Fruit fly (Drosophila melanogaster): ENCODE data around the gene CG14340.

The CG14340 gene

dm6 chr2L:1142730-1143281 lies 30.1 kb downstream of the CG14340 start, which contains the start of gene MFS3 (continued):
- TF ChIP-seq ss (GFP tag; optimal IDR thresholded peaks at IDR 0.05) (peak; percentile 2 to 52), CG11762 (GFP tag; optimal IDR thresholded peaks at IDR 0.05; ENCODE audit: insufficient read depth) (no peak), CG10631 (GFP tag; optimal IDR thresholded peaks at IDR 0.05) (no peak), CG9139 (GFP tag; optimal IDR thresholded peaks at IDR 0.05) (no peak), CG11294 (GFP tag; IDR thresholded peaks at IDR 0.05) (no peak), CG8632 (GFP tag; optimal IDR thresholded peaks at IDR 0.05) (no peak), Eip75B (GFP tag; optimal IDR thresholded peaks at IDR 0.05) (peak; percentile 54), Sox15 (GFP tag; optimal IDR thresholded peaks at IDR 0.05) (no peak), CG6163 (GFP tag; IDR thresholded peaks at IDR 0.05) (peak; percentile 23; the same call in 1 of the 3 replicates), Gug (GFP tag; IDR thresholded peaks at IDR 0.05) (no peak), Hr39 (GFP tag; optimal IDR thresholded peaks at IDR 0.05) (no peak), eg (GFP tag; IDR thresholded peaks at IDR 0.05) (no peak), Hr4 (GFP tag; optimal IDR thresholded peaks at IDR 0.05) (no peak), CG16779 (tag; optimal IDR thresholded peaks at IDR 0.05) (no peak), CG6792 (GFP tag; optimal IDR thresholded peaks at IDR 0.05) (no peak), fd59A (GFP tag; optimal IDR thresholded peaks at IDR 0.05) (no peak)

DNA sequence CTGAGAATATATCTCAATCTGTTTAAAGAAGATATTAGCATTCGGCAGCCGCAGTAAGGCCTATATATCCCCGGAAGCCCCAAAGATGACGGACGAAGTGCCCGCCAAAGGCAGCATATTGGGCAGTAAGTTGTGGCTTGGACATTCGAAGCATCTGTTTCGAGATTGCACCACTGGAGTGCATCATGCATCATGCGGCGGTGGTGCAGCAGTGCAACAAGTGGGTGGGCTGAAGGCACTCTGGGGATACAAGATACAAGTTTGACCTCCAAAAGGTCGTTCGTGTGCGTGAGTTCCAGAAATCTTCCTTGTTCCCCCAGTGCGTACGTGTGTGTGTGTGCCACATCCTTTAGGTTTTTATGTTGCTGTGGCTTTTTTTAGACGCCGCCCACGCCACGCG lies 30.5 kb downstream of the CG14340 start:
- no peak for TF ChIP-seq Hr4 (GFP tag; optimal IDR thresholded peaks at IDR 0.05)

dm6 chr2L:1144371-1145360 lies 31.9 kb downstream of the CG14340 start:
- TF ChIP-seq fd59A (GFP tag; optimal IDR thresholded peaks at IDR 0.05) (peak; percentile 45), CG8319 (GFP tag; optimal IDR thresholded peaks at IDR 0.05) (peak; percentile 58), Met (GFP tag; optimal IDR thresholded peaks at IDR 0.05) (peak; percentile 92), CG11762 (GFP tag; optimal IDR thresholded peaks at IDR 0.05; ENCODE audit: insufficient read depth) (peak; percentile 49), eg (GFP tag; IDR thresholded peaks at IDR 0.05) (peak; percentile 57; the same call in 2 of the 3 replicates), CG1621 (tag; optimal IDR thresholded peaks at IDR 0.05) (peak; percentile 52), CG3032 (tag; optimal IDR thresholded peaks at IDR 0.05) (peak; percentile 69), CG15336 (GFP tag; IDR thresholded peaks at IDR 0.05) (peak; percentile 61), CG31627 (GFP tag; optimal IDR thresholded peaks at IDR 0.05) (peak; percentile 93), Ets21C (GFP tag; optimal IDR thresholded peaks at IDR 0.05) (peak; percentile 89), CG6854 (GFP tag; optimal IDR thresholded peaks at IDR 0.05) (peak; percentile 53), CG4318 (GFP tag; optimal IDR thresholded peaks at IDR 0.05) (no peak), Hr38 (GFP tag; optimal IDR thresholded peaks at IDR 0.05) (no peak), topi (GFP tag; optimal IDR thresholded peaks at IDR 0.05) (peak; percentile 91), Eip93F (GFP tag; optimal IDR thresholded peaks at IDR 0.05) (peak; percentile 93), Blimp-1 (GFP tag; optimal IDR thresholded peaks at IDR 0.05) (peak; percentile 84), Lpt (GFP tag; optimal IDR thresholded peaks at IDR 0.05) (peak; percentile 13), Smox (GFP tag; optimal IDR thresholded peaks at IDR 0.05) (peak; percentile 89), dac (GFP tag; optimal IDR thresholded peaks at IDR 0.05) (no peak), Sox14 (GFP tag; optimal IDR thresholded peaks at IDR 0.05) (peak; percentile 87), dsx (GFP tag; optimal IDR thresholded peaks at IDR 0.05; ENCODE audit: poor library complexity, severe bottlenecking) (peak; percentile 70), OdsH (GFP tag; optimal IDR thresholded peaks at IDR 0.05) (peak; percentile 82), Eip75B (GFP tag; optimal IDR thresholded peaks at IDR 0.05) (peak; percentile 81), CG8119 (GFP tag; IDR thresholded peaks at IDR 0.05) (peak; percentile 64), ss (GFP tag; optimal IDR thresholded peaks at IDR 0.05) (no peak), CG6792 (GFP tag; optimal IDR thresholded peaks at IDR 0.05) (peak; percentile 74), CG6276 (GFP tag; optimal IDR thresholded peaks at IDR 0.05) (no peak), CG9139 (GFP tag; optimal IDR thresholded peaks at IDR 0.05) (no peak), CG34406 (GFP tag; optimal IDR thresholded peaks at IDR 0.05) (peak; percentile 74), Gug (GFP tag; IDR thresholded peaks at IDR 0.05) (no peak), fkh (GFP tag; optimal IDR thresholded peaks at IDR 0.05) (no peak), vri (GFP tag; optimal IDR thresholded peaks at IDR 0.05) (peak; percentile 99), pdm3 (GFP tag; optimal IDR thresholded peaks at IDR 0.05) (peak; percentile 83), Ets96B (tag; optimal IDR thresholded peaks at IDR 0.05) (peak; percentile 68), CG32006 (GFP tag; optimal IDR thresholded peaks at IDR 0.05) (peak; percentile 61), CG8632 (GFP tag; optimal IDR thresholded peaks at IDR 0.05) (peak; percentile 69)
